Fruit fly (Drosophila melanogaster) whole organism, wandering third instar larva: Measurements from ENCODE around the gene PolE2.

ENCODE experiments used
- Abd-B ChIP-seq: fragments of >200 bp; optimal IDR thresholded peaks from 2 replicates; lab custom pipeline; 2017; ENCODE audit warnings: missing biosample characterization, missing genetic modification characterization
- CG32264 ChIP-seq: fragments of 200-800 bp; sonication (Bioruptor generic); optimal IDR thresholded peaks from 2 replicates; lab custom pipeline; 2016; ENCODE audit warnings: missing biosample characterization, missing genetic modification characterization
- CG9705 ChIP-seq: fragments of 200-800 bp; sonication (Bioruptor generic); optimal IDR thresholded peaks from 2 replicates; lab custom pipeline; 2018; ENCODE audit warnings: missing biosample characterization, mild to moderate bottlenecking, missing genetic modification characterization
- Dfd ChIP-seq: fragments of >200 bp; optimal IDR thresholded peaks from 2 replicates; lab custom pipeline; 2017; ENCODE audit warnings: missing biosample characterization, missing genetic modification characterization
- Dif ChIP-seq: fragments of 200-275, 200-300 bp; sonication (Bioruptor generic); optimal IDR thresholded peaks from 2 replicates; lab custom pipeline; 2018; ENCODE audit warnings: missing biosample characterization, missing genetic modification characterization; ENCODE audit not compliant: partially characterized antibody
- HLH106 ChIP-seq: fragments of 200-800 bp; optimal IDR thresholded peaks from 3 replicates; lab custom pipeline; 2019; ENCODE audit warnings: missing biosample characterization, mild to moderate bottlenecking, missing genetic modification characterization, moderate library complexity
- Hnf4 ChIP-seq: fragments of 200-800 bp; sonication (Bioruptor generic); optimal IDR thresholded peaks from 2 replicates; lab custom pipeline; 2016; ENCODE audit warnings: missing biosample characterization, mild to moderate bottlenecking, missing genetic modification characterization
- Hr78 ChIP-seq: fragments of >200 bp; optimal IDR thresholded peaks from 2 replicates; lab custom pipeline; 2017; ENCODE audit warnings: missing biosample characterization, missing genetic modification characterization
- Hr83 ChIP-seq: fragments of 200-300 bp; sonication (Bioruptor generic); optimal IDR thresholded peaks from 2 replicates; lab custom pipeline; 2016; ENCODE audit warnings: missing biosample characterization, mild to moderate bottlenecking, missing genetic modification characterization, moderate library complexity; ENCODE audit not compliant: poor library complexity, severe bottlenecking
- Jra ChIP-seq: sonication (Bioruptor generic); optimal IDR thresholded peaks from 2 replicates; lab custom pipeline; 2016; ENCODE audit warnings: missing biosample characterization, missing genetic modification characterization
- Mio ChIP-seq: sonication (Bioruptor generic); optimal IDR thresholded peaks from 2 replicates; lab custom pipeline; 2016; ENCODE audit warnings: missing biosample characterization, missing genetic modification characterization
- OdsH ChIP-seq: fragments of 200-800 bp; sonication (Bioruptor generic); optimal IDR thresholded peaks from 2 replicates; lab custom pipeline; 2016; ENCODE audit warnings: missing biosample characterization, mild to moderate bottlenecking, missing genetic modification characterization
- Rel ChIP-seq, 2 experiments: fragments of 200-800 bp; sonication (Bioruptor generic) in 1 of 2; optimal IDR thresholded peaks; 2 replicates in 1 of 2; 3 replicates in 1 of 2; lab custom pipeline; 2016 to 2019; ENCODE audit warnings: mild to moderate bottlenecking in 2 of 2, missing biosample characterization in 2 of 2, missing genetic modification characterization in 2 of 2, moderate library complexity in 1 of 2
- Sp1 ChIP-seq: fragments of 200-800 bp; sonication (Bioruptor generic); optimal IDR thresholded peaks from 3 replicates; lab custom pipeline; 2019; ENCODE audit warnings: missing biosample characterization, mild to moderate bottlenecking, missing genetic modification characterization, moderate library complexity
- br ChIP-seq: fragments of 200-800 bp; sonication (Bioruptor generic); optimal IDR thresholded peaks from 2 replicates; lab custom pipeline; 2016; ENCODE audit warnings: missing biosample characterization, missing genetic modification characterization
- brk ChIP-seq: fragments of 200-800 bp; sonication (Bioruptor generic); optimal IDR thresholded peaks from 2 replicates; lab custom pipeline; 2016; ENCODE audit warnings: missing biosample characterization, mild to moderate bottlenecking, missing genetic modification characterization
- dl ChIP-seq, 2 experiments: fragments of 175-275, 200-275 bp in 1 of 2; fragments of 200-275 bp in 1 of 2; sonication (Bioruptor generic); optimal IDR thresholded peaks; lab custom pipeline; 2018; ENCODE audit warnings: mild to moderate bottlenecking in 2 of 2, missing biosample characterization in 2 of 2, missing genetic modification characterization in 2 of 2, moderate library complexity in 2 of 2; ENCODE audit not compliant: partially characterized antibody in 2 of 2, insufficient read depth in 1 of 2
- dmrt93B ChIP-seq: fragments of 200-800 bp; sonication (Bioruptor generic); optimal IDR thresholded peaks from 2 replicates; lab custom pipeline; 2018; ENCODE audit warnings: missing biosample characterization, mild to moderate bottlenecking, missing genetic modification characterization
- dsf ChIP-seq: sonication (Bioruptor generic); optimal IDR thresholded peaks from 2 replicates; lab custom pipeline; 2016; ENCODE audit warnings: missing biosample characterization, missing genetic modification characterization, borderline replicate concordance
- ey ChIP-seq: fragments of 200-800 bp; sonication (Bioruptor generic); optimal IDR thresholded peaks from 2 replicates; lab custom pipeline; 2016; ENCODE audit warnings: missing biosample characterization, missing genetic modification characterization
- foxo ChIP-seq, 2 experiments: fragments of 200-800 bp; sonication (Bioruptor generic); optimal IDR thresholded peaks; 2 replicates in 1 of 2; 3 replicates in 1 of 2; lab custom pipeline; 2016 to 2017; ENCODE audit warnings: missing biosample characterization in 2 of 2, missing genetic modification characterization in 2 of 2
- fru ChIP-seq: fragments of 200-800 bp; sonication (Bioruptor generic); optimal IDR thresholded peaks from 3 replicates; lab custom pipeline; 2016; ENCODE audit warnings: missing biosample characterization, mild to moderate bottlenecking, missing genetic modification characterization
- h ChIP-seq: fragments of 200-800 bp; sonication (Bioruptor generic); optimal IDR thresholded peaks from 3 replicates; lab custom pipeline; 2016; ENCODE audit warnings: missing biosample characterization, mild to moderate bottlenecking, missing genetic modification characterization
- jim ChIP-seq: fragments of 175-275, 200-325 bp; sonication (Bioruptor generic); optimal IDR thresholded peaks from 2 replicates; lab custom pipeline; 2016; ENCODE audit warnings: missing biosample characterization, mild to moderate bottlenecking, missing genetic modification characterization
- lola ChIP-seq: fragments of >200 bp; optimal IDR thresholded peaks from 2 replicates; lab custom pipeline; 2017; ENCODE audit warnings: missing biosample characterization, missing genetic modification characterization
- pan ChIP-seq: fragments of >200 bp; optimal IDR thresholded peaks from 2 replicates; lab custom pipeline; 2017
- psq ChIP-seq: fragments of 200-800 bp; sonication (Bioruptor generic); optimal IDR thresholded peaks from 3 replicates; lab custom pipeline; 2017; ENCODE audit warnings: missing biosample characterization, mild to moderate bottlenecking, missing genetic modification characterization, moderate library complexity
- rgr ChIP-seq: fragments of 200-800 bp; sonication (Bioruptor generic); optimal IDR thresholded peaks from 3 replicates; lab custom pipeline; 2016; ENCODE audit warnings: missing biosample characterization, mild to moderate bottlenecking, missing genetic modification characterization
- sage ChIP-seq: fragments of 200-800 bp; sonication (Bioruptor generic); optimal IDR thresholded peaks from 2 replicates; lab custom pipeline; 2016; ENCODE audit warnings: missing biosample characterization, mild to moderate bottlenecking, missing genetic modification characterization
- tai ChIP-seq: sonication (Bioruptor generic); optimal IDR thresholded peaks from 2 replicates; lab custom pipeline; 2016; ENCODE audit warnings: missing biosample characterization, missing genetic modification characterization
- woc ChIP-seq: sonication (Bioruptor generic); optimal IDR thresholded peaks from 2 replicates; lab custom pipeline; 2016; ENCODE audit warnings: missing biosample characterization, mild to moderate bottlenecking, missing genetic modification characterization

Gene PolE2

DNA sequence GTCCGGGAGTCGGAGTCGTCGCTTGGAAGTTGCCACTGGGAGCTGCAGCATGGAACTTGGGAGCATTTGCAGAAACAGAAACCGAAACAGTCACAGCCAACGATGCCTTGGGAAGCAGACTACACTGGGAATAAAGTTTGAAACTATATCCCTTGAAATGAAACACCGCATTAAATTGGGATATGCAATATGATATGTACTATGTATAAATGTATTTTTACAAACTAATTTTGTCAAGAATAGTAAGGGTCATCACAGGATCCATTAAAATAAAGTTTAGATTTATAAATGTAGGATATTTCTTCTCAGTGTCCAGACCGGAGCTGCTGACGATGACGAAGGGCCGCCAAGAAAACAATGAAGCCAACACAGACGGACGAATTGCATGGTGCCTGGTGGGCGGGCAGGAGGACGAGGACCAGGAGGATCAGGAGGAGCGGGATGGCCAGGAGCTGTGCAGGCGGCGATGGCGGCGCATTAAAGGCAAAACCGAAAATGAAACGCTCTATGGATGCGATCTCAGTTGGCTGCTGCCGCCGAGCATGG, 33.3 kb downstream of the PolE2 start:
- TF ChIP-seq br (GFP tag; lab: Kevin White, UChicago) (peak; percentile 34), Abd-B (no peak), Hnf4 (GFP tag; lab: Kevin White, UChicago) (peak; percentile 29), HLH106 (tag; lab: Kevin White, UChicago) (peak; percentile 15), OdsH (GFP tag; lab: Kevin White, UChicago) (peak; percentile 38), h (GFP tag; lab: Kevin White, UChicago) (peak; percentile 63), brk (no peak), Hr83 (GFP tag; lab: Kevin White, UChicago) (no peak), psq (GFP tag; lab: Kevin White, UChicago) (peak; percentile 14), Hr78 (GFP tag; lab: Kevin White, UChicago) (no peak), Dif (GFP tag; lab: Kevin White, UChicago) (no peak), rgr (GFP tag; lab: Kevin White, UChicago) (peak; percentile 38), Jra (GFP tag; lab: Kevin White, UChicago) (no peak), Dfd (GFP tag; lab: Kevin White, UChicago) (no peak), ey (peak; percentile 40), dl (GFP tag; optimal IDR thresholded peaks at IDR 0.05; lab: Kevin White, UChicago; ENCODE audit: insufficient read depth in 1 of 2, partially characterized antibody in 2 of 2) (no peak), woc (peak; percentile 26), foxo (GFP tag; optimal IDR thresholded peaks at IDR 0.05; lab: Kevin White, UChicago) (peak in 1 of 2 experiments; percentile 46), pan (lab: Kevin White, UChicago) (no peak), dsf (GFP tag; lab: Kevin White, UChicago) (no peak), Sp1 (GFP tag; lab: Kevin White, UChicago) (peak; percentile 61), fru (peak; percentile 54)

DNA sequence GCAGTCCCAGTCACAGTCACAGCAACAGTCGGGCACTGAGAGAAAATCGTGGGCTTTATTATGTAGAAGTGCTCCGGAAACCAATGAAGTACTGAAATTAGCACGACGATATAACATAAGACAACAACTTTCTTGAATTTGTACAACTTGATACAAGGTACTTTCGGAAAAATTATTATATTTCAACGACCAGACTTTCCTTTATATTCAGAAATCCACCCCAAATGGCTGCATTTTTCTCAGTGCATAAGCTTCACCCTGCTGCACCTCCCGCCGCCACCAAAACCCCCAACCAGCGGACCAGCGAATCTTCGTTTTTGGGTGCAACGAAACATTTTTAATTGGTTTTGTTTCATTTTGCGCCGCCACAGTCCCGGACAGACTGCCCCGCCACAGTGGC, 34.2 kb downstream of the PolE2 start:
- TF ChIP-seq woc (peak; percentile 57), CG32264 (GFP tag; lab: Kevin White, UChicago) (peak; percentile 28), OdsH (GFP tag; lab: Kevin White, UChicago) (peak; percentile 69), Abd-B (no peak), Hnf4 (GFP tag; lab: Kevin White, UChicago) (peak; percentile 30), CG9705 (GFP tag; lab: Kevin White, UChicago) (peak; percentile 52), h (GFP tag; lab: Kevin White, UChicago) (peak; percentile 72), br (GFP tag; lab: Kevin White, UChicago) (peak; percentile 65), Sp1 (GFP tag; lab: Kevin White, UChicago) (peak; percentile 74), Dfd (GFP tag; lab: Kevin White, UChicago) (no peak), dsf (GFP tag; lab: Kevin White, UChicago) (no peak), sage (GFP tag; lab: Kevin White, UChicago) (peak; percentile 35), foxo (GFP tag; optimal IDR thresholded peaks at IDR 0.05; lab: Kevin White, UChicago) (peak in 1 of 2 experiments; percentile 83), ey (peak; percentile 72), fru (peak; percentile 80), HLH106 (tag; lab: Kevin White, UChicago) (peak; percentile 74), Mio (no peak), jim (GFP tag; lab: Kevin White, UChicago) (no peak), lola (GFP tag; lab: Kevin White, UChicago) (no peak), rgr (GFP tag; lab: Kevin White, UChicago) (peak; percentile 65), dmrt93B (GFP tag; lab: Kevin White, UChicago) (peak; percentile 66), psq (GFP tag; lab: Kevin White, UChicago) (peak; percentile 45)

DNA sequence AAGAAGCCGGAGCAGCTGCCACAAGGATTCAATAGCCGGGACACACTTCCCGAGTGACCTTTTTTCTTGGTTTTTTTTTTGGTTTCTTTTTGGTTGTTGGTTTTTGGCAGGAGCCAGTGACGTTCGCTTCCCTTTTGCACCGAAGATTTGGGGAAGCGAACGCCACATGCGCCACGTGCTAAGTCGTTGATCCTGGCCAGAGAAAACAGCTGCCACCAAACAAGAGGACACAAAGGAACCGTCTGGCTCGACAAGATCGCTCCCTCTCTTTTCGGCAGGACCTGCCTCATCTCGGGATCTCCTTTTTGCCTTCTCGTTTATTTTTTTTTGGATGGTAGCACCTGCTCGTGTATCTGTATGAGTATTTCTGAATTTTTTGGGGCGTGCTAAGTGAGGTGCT, 38.2 kb downstream of the PolE2 start:
- TF ChIP-seq tai (GFP tag; lab: Kevin White, UChicago) (no peak), foxo (GFP tag; optimal IDR thresholded peaks at IDR 0.05; lab: Kevin White, UChicago) (no peak), lola (GFP tag; lab: Kevin White, UChicago) (no peak), sage (GFP tag; lab: Kevin White, UChicago) (no peak), Abd-B (no peak), woc (no peak), h (GFP tag; lab: Kevin White, UChicago) (no peak), brk (no peak), ey (no peak), Dif (GFP tag; lab: Kevin White, UChicago) (no peak), CG32264 (GFP tag; lab: Kevin White, UChicago) (no peak), Rel (GFP tag; optimal IDR thresholded peaks at IDR 0.05; lab: Kevin White, UChicago) (no peak), Rel (tag; optimal IDR thresholded peaks at IDR 0.05; lab: Kevin White, UChicago) (no peak)
